Worm (Caenorhabditis elegans) whole organism, L2 larva: ENCODE results near the gene zip-8.

Source experiments
- aly-2 ChIP-seq: fragments of 150-350 bp; optimal IDR thresholded peaks from 2 replicates; lab custom pipeline; 2014; ENCODE audit warnings: missing biosample characterization, missing genetic modification characterization
- blmp-1 ChIP-seq: sonication (generic microtip); optimal IDR thresholded peaks from 2 replicates; lab custom pipeline; 2017; ENCODE audit warnings: missing genetic modification characterization, mild to moderate bottlenecking, missing compliant biosample characterization, antibody characterized with exemption, moderate library complexity; ENCODE audit not compliant: insufficient read depth
- gmeb-1 ChIP-seq: fragments of 150-350 bp; optimal IDR thresholded peaks from 2 replicates; lab custom pipeline; 2014; ENCODE audit warnings: missing biosample characterization, missing genetic modification characterization
- lin-11 ChIP-seq: fragments of 150-350 bp; sonication (generic microtip); optimal IDR thresholded peaks from 2 replicates; lab custom pipeline; 2014; ENCODE audit warnings: missing biosample characterization, missing genetic modification characterization, inconsistent platforms, mixed read lengths
- lin-39 ChIP-seq: fragments of 150-350 bp; optimal IDR thresholded peaks from 2 replicates; lab custom pipeline; 2014; ENCODE audit warnings: missing biosample characterization, missing genetic modification reagents, missing genetic modification characterization
- lsy-2 ChIP-seq, 2 experiments: fragments of 150-350 bp in 1 of 2; sonication (generic microtip) in 1 of 2; optimal IDR thresholded peaks; 2 replicates each; lab custom pipeline; 2014 to 2017; ENCODE audit warnings: missing biosample characterization in 2 of 2, missing genetic modification characterization in 2 of 2
- nhr-12 ChIP-seq: fragments of 150-350 bp; optimal IDR thresholded peaks from 2 replicates; lab custom pipeline; 2014; ENCODE audit warnings: missing biosample characterization, missing genetic modification characterization
- nhr-237 ChIP-seq: fragments of 150-350 bp; optimal IDR thresholded peaks from 2 replicates; lab custom pipeline; 2014; ENCODE audit warnings: missing biosample characterization, missing genetic modification characterization
- nhr-25 ChIP-seq: fragments of 150-350 bp; sonication (generic microtip); optimal IDR thresholded peaks from 3 replicates; lab custom pipeline; 2014; ENCODE audit warnings: missing biosample characterization, missing genetic modification characterization
- nhr-77 ChIP-seq: fragments of 150-350 bp; optimal IDR thresholded peaks from 2 replicates; lab custom pipeline; 2014; ENCODE audit warnings: missing biosample characterization, missing genetic modification characterization
- unc-62 ChIP-seq: fragments of 150-350 bp; optimal IDR thresholded peaks from 2 replicates; lab custom pipeline; 2014; ENCODE audit warnings: missing biosample characterization, missing genetic modification reagents, missing genetic modification characterization

ce11 chrIII:6436308-6436707 is 42.4 kb upstream of the zip-8 start, which contains the start of gene C05D11.1:
- TF ChIP-seq blmp-1 (tag; lab: Kevin White, UChicago): no peak
- TF ChIP-seq unc-62 (GFP tag; lab: Kevin White, UChicago): no peak
- TF ChIP-seq nhr-12 (tag; lab: Kevin White, UChicago): no peak
- TF ChIP-seq nhr-237: no peak
- no peak for TF ChIP-seq nhr-25
- TF ChIP-seq aly-2: no peak
- no peak for TF ChIP-seq lin-39 (tag; lab: Kevin White, UChicago)
- TF ChIP-seq nhr-77: no peak
- TF ChIP-seq lin-11: no peak
- TF ChIP-seq gmeb-1 (tag; lab: Kevin White, UChicago): no peak
- no peak for TF ChIP-seq lsy-2 (tag; optimal IDR thresholded peaks at IDR 0.05; lab: Kevin White, UChicago)
